Worm (Caenorhabditis elegans) whole organism, L1 larva: ENCODE results near the gene rme-2.
"Not testable (repeated sequence)": the region's sequence is repeated elsewhere in the genome, so short reads cannot be mapped to it uniquely, and the experiment has no call there.

Experiments used
- C16A3.4 ChIP-seq: fragments of 150-350 bp; optimal IDR thresholded peaks from 2 replicates; lab custom pipeline; 2014; ENCODE audit warnings: missing biosample characterization, missing genetic modification characterization
- F16B12.6 ChIP-seq: fragments of 150-350 bp; optimal IDR thresholded peaks from 2 replicates; lab custom pipeline; 2014; ENCODE audit warnings: missing biosample characterization, missing genetic modification characterization
- aha-1 ChIP-seq: fragments of 150-350 bp; optimal IDR thresholded peaks from 2 replicates; lab custom pipeline; 2014; ENCODE audit warnings: missing biosample characterization, missing genetic modification characterization
- aly-2 ChIP-seq: fragments of 150-350 bp; optimal IDR thresholded peaks from 2 replicates; lab custom pipeline; 2014; ENCODE audit warnings: missing biosample characterization, missing genetic modification characterization
- ama-1 ChIP-seq: fragments of 150-350 bp; optimal IDR thresholded peaks from 2 replicates; lab custom pipeline; 2014
- blmp-1 ChIP-seq: fragments of 150-350 bp; optimal IDR thresholded peaks from 2 replicates; lab custom pipeline; 2014; ENCODE audit warnings: missing biosample characterization, missing genetic modification characterization
- ceh-63 ChIP-seq: fragments of 200-800 bp; sonication (Bioruptor generic); optimal IDR thresholded peaks from 2 replicates; lab custom pipeline; 2018; ENCODE audit warnings: mild to moderate bottlenecking, missing genetic modification characterization, missing compliant biosample characterization
- ceh-82 ChIP-seq, 3 experiments: fragments of 150-350 bp in 1 of 3; sonication (generic microtip) in 2 of 3; optimal IDR thresholded peaks; 2 replicates each; lab custom pipeline; 2014 to 2017; ENCODE audit warnings: missing biosample characterization in 3 of 3, missing genetic modification characterization in 3 of 3
- ceh-88 ChIP-seq: fragments of 200-800 bp; sonication (Bioruptor generic); IDR thresholded peaks from 2 replicates; pipeline ENCODE4 v1.3.6; 2022; ENCODE audit warnings: missing genetic modification characterization, missing compliant biosample characterization
- ces-1 ChIP-seq: fragments of 150-350 bp; optimal IDR thresholded peaks from 2 replicates; lab custom pipeline; 2014; ENCODE audit warnings: missing biosample characterization, missing genetic modification reagents, missing genetic modification characterization
- dpl-1 ChIP-seq, 3 experiments: fragments of 150-350 bp in 2 of 3; sonication (generic microtip) in 1 of 3; optimal IDR thresholded peaks; 2 replicates each; lab custom pipeline; 2014 to 2017; ENCODE audit warnings: missing biosample characterization in 3 of 3, missing genetic modification characterization in 3 of 3, missing genetic modification reagents in 3 of 3
- efl-3 ChIP-seq: fragments of 200-800 bp; sonication (Bioruptor generic); optimal IDR thresholded peaks from 2 replicates; lab custom pipeline; 2018; ENCODE audit warnings: mild to moderate bottlenecking, missing genetic modification characterization, missing compliant biosample characterization
- egl-13 ChIP-seq: sonication (generic microtip); optimal IDR thresholded peaks from 2 replicates; lab custom pipeline; 2016; ENCODE audit warnings: missing genotype, missing genetic modification reagents, missing genetic modification characterization, missing compliant biosample characterization
- elt-2 ChIP-seq: sonication (generic microtip); optimal IDR thresholded peaks from 2 replicates; lab custom pipeline; 2016; ENCODE audit warnings: missing genetic modification characterization, mild to moderate bottlenecking, inconsistent platforms, missing compliant biosample characterization, missing genetic modification reagents
- fkh-10 ChIP-seq: sonication (generic microtip); optimal IDR thresholded peaks from 2 replicates; lab custom pipeline; 2017; ENCODE audit warnings: missing biosample characterization, missing genetic modification reagents, missing genetic modification characterization
- hlh-17 ChIP-seq: fragments of 200-800 bp; sonication (Bioruptor generic); optimal IDR thresholded peaks from 2 replicates; lab custom pipeline; 2018; ENCODE audit warnings: missing genetic modification characterization, mild to moderate bottlenecking, missing compliant biosample characterization, moderate library complexity, borderline replicate concordance
- hpl-2 ChIP-seq: fragments of 150-350 bp; optimal IDR thresholded peaks from 2 replicates; lab custom pipeline; 2014; ENCODE audit warnings: missing biosample characterization, missing genetic modification reagents, missing genetic modification characterization
- jun-1 ChIP-seq: fragments of 150-350 bp; optimal IDR thresholded peaks from 2 replicates; lab custom pipeline; 2014; ENCODE audit warnings: missing biosample characterization, missing genetic modification reagents, missing genetic modification characterization
- lin-13 ChIP-seq: fragments of 150-350 bp; optimal IDR thresholded peaks from 2 replicates; lab custom pipeline; 2014; ENCODE audit warnings: missing biosample characterization, missing genetic modification reagents, missing genetic modification characterization
- lin-15B ChIP-seq: fragments of 150-350 bp; sonication (generic microtip); optimal IDR thresholded peaks from 3 replicates; lab custom pipeline; 2014; ENCODE audit warnings: missing biosample characterization, missing genetic modification characterization
- lsy-2 ChIP-seq, 2 experiments: fragments of 150-350 bp; optimal IDR thresholded peaks; 2 replicates each; lab custom pipeline; 2014; ENCODE audit warnings: missing biosample characterization in 2 of 2, missing genetic modification characterization in 2 of 2
- mdl-1 ChIP-seq, 2 experiments: fragments of 150-350 bp; optimal IDR thresholded peaks; 2 replicates each; lab custom pipeline; 2014 to 2017; ENCODE audit warnings: missing biosample characterization in 2 of 2, missing genetic modification characterization in 2 of 2, inconsistent platforms in 1 of 2
- nhr-28 ChIP-seq: fragments of 150-350 bp; optimal IDR thresholded peaks from 2 replicates; lab custom pipeline; 2014; ENCODE audit warnings: missing biosample characterization, missing genetic modification characterization
- nhr-84 ChIP-seq: sonication (generic microtip); optimal IDR thresholded peaks from 2 replicates; lab custom pipeline; 2017; ENCODE audit warnings: missing biosample characterization, missing genetic modification characterization
- nhr-85 ChIP-seq: sonication (generic microtip); peaks from one replicate; lab custom pipeline; 2016; ENCODE audit warnings: missing genetic modification characterization, inconsistent platforms, missing compliant biosample characterization
- nhr-90 ChIP-seq: sonication (generic microtip); optimal IDR thresholded peaks from 2 replicates; lab custom pipeline; 2016; ENCODE audit warnings: mild to moderate bottlenecking, missing genetic modification characterization, missing compliant biosample characterization; ENCODE audit not compliant: poor library complexity
- pqm-1 ChIP-seq: sonication (generic microtip); optimal IDR thresholded peaks from 3 replicates; lab custom pipeline; 2017; ENCODE audit warnings: missing biosample characterization, missing genetic modification characterization
- rnt-1 ChIP-seq: sonication (generic microtip); optimal IDR thresholded peaks from 2 replicates; lab custom pipeline; 2016; ENCODE audit warnings: mild to moderate bottlenecking, missing genetic modification characterization, moderate library complexity, missing compliant biosample characterization
- sox-4 ChIP-seq: sonication (generic microtip); optimal IDR thresholded peaks from 2 replicates; lab custom pipeline; 2016; ENCODE audit warnings: missing genetic modification characterization, missing compliant biosample characterization
- sptf-1 ChIP-seq: fragments of 150-350 bp; optimal IDR thresholded peaks from 2 replicates; lab custom pipeline; 2014; ENCODE audit warnings: missing biosample characterization, missing genetic modification characterization
- swsn-7 ChIP-seq: sonication (generic microtip); optimal IDR thresholded peaks from 2 replicates; lab custom pipeline; 2016; ENCODE audit warnings: missing genetic modification characterization, missing compliant biosample characterization
- tlp-1 ChIP-seq: fragments of 150-350 bp; optimal IDR thresholded peaks from 2 replicates; lab custom pipeline; 2014; ENCODE audit warnings: missing biosample characterization, missing genetic modification characterization
- unc-30 ChIP-seq: sonication (generic microtip); optimal IDR thresholded peaks from 2 replicates; lab custom pipeline; 2017; ENCODE audit warnings: missing biosample characterization, missing genetic modification characterization
- unc-62 ChIP-seq: fragments of 150-350 bp; optimal IDR thresholded peaks from 2 replicates; lab custom pipeline; 2014; ENCODE audit warnings: missing biosample characterization, missing genetic modification reagents, missing genetic modification characterization
- unc-98 ChIP-seq: fragments of 200-800 bp; sonication (Bioruptor generic); IDR thresholded peaks from 2 replicates; pipeline ENCODE4 v1.3.6; 2022; ENCODE audit warnings: missing genetic modification characterization, missing compliant biosample characterization
- xbp-1 ChIP-seq: sonication (generic microtip); optimal IDR thresholded peaks from 2 replicates; lab custom pipeline; 2016; ENCODE audit warnings: missing genetic modification characterization, missing compliant biosample characterization
- zag-1 ChIP-seq: fragments of 150-350 bp; optimal IDR thresholded peaks from 2 replicates; lab custom pipeline; 2014; ENCODE audit warnings: missing biosample characterization, missing genetic modification characterization
- ztf-11 ChIP-seq, 2 experiments: sonication (generic microtip); optimal IDR thresholded peaks; 2 replicates each; lab custom pipeline; 2016 to 2017; ENCODE audit warnings: missing genetic modification characterization in 2 of 2, missing biosample characterization in 1 of 2, missing compliant biosample characterization in 1 of 2

The rme-2 gene

ce11 chrIV:5482723-5483122 lies 12.9 kb downstream of the rme-2 start, which contains the start of gene T11F8.5:
Gene T11F8.5, plus strand, starts transcription at chrIV:5483023.
- no peak for TF ChIP-seq ceh-82 (tag; optimal IDR thresholded peaks at IDR 0.05; lab: Kevin White, UChicago)
- no peak for TF ChIP-seq egl-13 (tag; lab: Kevin White, UChicago)
- no peak for TF ChIP-seq ztf-11 (tag; optimal IDR thresholded peaks at IDR 0.05; lab: Kevin White, UChicago)
- no peak for TF ChIP-seq jun-1

- not testable (repeated sequence) for TF ChIP-seq egl-13, tlp-1, C16A3.4 (tag; lab: Kevin White, UChicago)
Measured at ce11 chrIV:5486208-5486731, 16.4 kb downstream of the rme-2 start, which contains the start of the genes snpc-3.1 and puf-7. Gene snpc-3.1, minus strand, starts transcription at chrIV:5486258. Gene puf-7, plus strand, starts transcription at chrIV:5486713.

DNA sequence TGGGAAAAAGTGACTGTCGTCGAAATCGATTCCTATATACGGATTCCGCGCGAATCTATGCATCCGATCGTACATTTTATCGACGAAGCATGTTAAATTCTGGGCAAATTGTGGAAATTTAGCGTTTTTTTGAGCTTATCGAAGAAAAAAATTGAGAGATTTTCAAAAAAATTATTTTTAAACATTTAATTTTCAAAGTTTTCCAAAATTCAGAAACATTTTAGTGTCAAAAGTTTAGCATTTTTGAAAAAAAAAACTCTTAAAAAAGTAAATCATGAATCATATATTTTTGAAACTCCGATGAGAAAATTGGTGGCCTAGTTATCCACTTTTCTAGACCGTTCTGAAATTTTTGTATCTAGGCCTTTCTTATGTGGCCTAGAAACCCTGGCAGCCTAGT lies 21.2 kb downstream of the rme-2 start, which contains the start of gene B0273.115:
Gene B0273.115, minus strand, starts transcription at position 101 of the 400 bp plus-strand sequence.
- TF ChIP-seq nhr-90 (tag; lab: Kevin White, UChicago); nhr-84 (tag; lab: Kevin White, UChicago); mdl-1 (tag; optimal IDR thresholded peaks at IDR 0.05; lab: Kevin White, UChicago): not testable (repeated sequence)
- TF ChIP-seq, all 84 proteins: peak for 0; not testable (repeated sequence) for 84

DNA sequence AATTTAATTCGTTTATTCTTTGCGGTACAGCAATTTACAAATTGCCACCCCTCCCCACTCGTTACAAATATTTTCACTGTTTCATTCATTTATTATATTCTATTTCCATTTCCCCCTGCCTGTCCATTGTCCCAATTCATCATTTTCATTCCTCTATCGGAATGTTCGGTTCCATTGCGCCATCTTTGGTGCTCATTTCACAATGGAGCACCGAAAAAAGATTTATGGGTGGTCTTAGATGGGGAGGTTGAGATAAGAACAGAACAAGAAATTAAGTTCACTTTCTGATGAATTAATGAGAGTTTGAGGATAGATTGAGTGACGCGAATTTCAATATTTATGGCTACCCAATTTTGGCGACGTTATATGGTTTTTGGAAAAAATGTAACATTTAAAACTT lies 22.4 kb downstream of the rme-2 start:
- TF ChIP-seq unc-30 (tag; lab: Kevin White, UChicago) (no peak), ztf-11 (tag; optimal IDR thresholded peaks at IDR 0.05; lab: Kevin White, UChicago) (no peak), lsy-2 (tag; optimal IDR thresholded peaks at IDR 0.05; lab: Kevin White, UChicago) (no peak), rnt-1 (tag; lab: Kevin White, UChicago) (no peak), hpl-2 (no peak), blmp-1 (tag; lab: Kevin White, UChicago) (no peak), nhr-84 (tag; lab: Kevin White, UChicago) (no peak), aha-1 (tag; lab: Kevin White, UChicago) (no peak), fkh-10 (no peak), jun-1 (no peak), sptf-1 (no peak), ceh-63 (GFP tag; lab: Kevin White, UChicago) (no peak), hlh-17 (GFP tag; lab: Kevin White, UChicago) (no peak)

DNA sequence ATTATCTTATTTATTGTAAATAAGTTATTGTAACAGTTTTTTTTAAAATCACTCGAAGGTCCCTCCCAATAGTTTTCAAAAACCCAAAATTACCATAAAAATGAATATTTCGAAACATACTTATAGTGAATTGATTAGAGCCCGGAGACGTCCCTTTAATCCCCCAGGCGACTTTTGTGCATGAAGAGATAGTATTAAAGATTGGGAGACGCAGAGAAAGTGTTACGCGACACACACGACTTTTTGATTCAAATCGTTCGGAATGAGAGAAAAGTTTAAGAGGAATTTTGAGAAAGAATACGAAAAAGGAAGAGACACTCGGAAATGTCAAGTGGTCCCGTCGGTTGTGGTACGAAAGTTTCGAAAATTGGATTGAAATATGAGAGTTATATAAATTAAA lies 23.3 kb downstream of the rme-2 start:
- TF ChIP-seq lin-13 (GFP tag; lab: Kevin White, UChicago) (no peak), sox-4 (tag; lab: Kevin White, UChicago) (no peak), C16A3.4 (tag; lab: Kevin White, UChicago) (no peak), aly-2 (tag; lab: Kevin White, UChicago) (no peak), ces-1 (GFP tag; lab: Kevin White, UChicago) (no peak), unc-98 (no peak), nhr-28 (no peak), pqm-1 (tag; lab: Kevin White, UChicago) (no peak), unc-30 (tag; lab: Kevin White, UChicago) (no peak), efl-3 (GFP tag; lab: Kevin White, UChicago) (no peak), F16B12.6 (tag; lab: Kevin White, UChicago) (no peak), nhr-85 (tag; lab: Kevin White, UChicago) (no peak), xbp-1 (tag; lab: Kevin White, UChicago) (no peak)

DNA sequence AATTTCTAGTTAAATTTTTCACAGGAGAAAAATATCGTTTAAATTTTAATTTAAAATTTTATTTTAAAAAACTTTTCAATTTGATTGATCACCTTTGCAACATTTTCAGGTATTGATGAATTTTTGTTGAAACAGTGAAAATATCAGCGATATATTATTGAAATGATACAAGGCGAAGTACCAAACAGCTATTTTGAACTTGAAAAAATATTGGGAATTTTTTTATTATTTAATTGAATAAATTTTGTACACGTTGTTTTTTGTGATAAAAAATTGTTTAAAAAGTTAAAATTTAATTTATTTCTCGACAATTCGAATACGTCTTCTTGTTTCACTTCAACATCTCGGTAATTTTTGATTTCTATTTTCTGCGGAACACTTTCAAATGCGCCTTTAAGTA lies 23.9 kb downstream of the rme-2 start, which contains the start of gene B0273.1:
Gene B0273.1, plus strand, starts transcription at position 301 of the 400 bp plus-strand sequence.
- TF ChIP-seq efl-3 (GFP tag; lab: Kevin White, UChicago) (no peak), ceh-88 (GFP tag; lab: Robert Waterston, UW) (no peak), lin-15B (tag; lab: Kevin White, UChicago) (no peak), ztf-11 (tag; optimal IDR thresholded peaks at IDR 0.05; lab: Kevin White, UChicago) (no peak), swsn-7 (no peak), xbp-1 (tag; lab: Kevin White, UChicago) (no peak), dpl-1 (GFP tag; optimal IDR thresholded peaks at IDR 0.05; lab: Kevin White, UChicago) (no peak), elt-2 (tag; lab: Kevin White, UChicago) (no peak), ama-1 (no peak), ces-1 (GFP tag; lab: Kevin White, UChicago) (no peak), hpl-2 (no peak), unc-62 (GFP tag; lab: Kevin White, UChicago) (no peak), zag-1 (no peak)
